Fruit fly (Drosophila melanogaster): ENCODE results near the gene Ubc7.

DNA sequence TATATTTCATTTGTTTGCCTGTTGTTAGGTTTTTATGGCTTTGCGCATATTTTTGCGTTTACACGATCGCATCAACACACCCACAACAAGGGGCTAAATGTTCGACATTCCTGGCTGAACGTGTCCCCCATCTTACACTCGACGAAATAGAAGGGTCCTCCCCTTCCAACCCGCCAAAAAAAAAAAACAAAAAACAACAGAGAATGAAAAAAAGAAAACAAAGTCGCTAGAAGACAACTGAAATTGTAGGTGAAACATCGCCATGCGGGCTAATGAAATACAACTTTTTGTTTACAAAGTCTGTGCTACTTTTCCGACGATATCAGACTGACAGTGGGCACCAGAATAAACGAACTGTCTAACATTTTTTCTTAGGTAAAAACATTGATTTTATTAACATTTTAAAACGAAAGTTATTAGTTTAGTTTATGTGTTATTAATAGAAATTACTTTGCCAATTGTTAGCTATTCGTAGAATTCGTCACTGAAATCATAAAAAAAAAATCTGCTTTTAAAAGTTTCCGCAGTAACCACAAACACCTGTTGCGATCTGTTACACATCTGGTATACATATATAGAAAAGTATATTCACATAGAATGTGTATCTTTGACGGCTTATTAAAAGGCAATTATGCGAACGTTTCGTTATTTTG is 22.8 kb upstream of the Ubc7 start:
- TF ChIP-seq CTCF (optimal IDR thresholded peaks at IDR 0.05) (no peak), CG8478 (optimal IDR thresholded peaks at IDR 0.05) (no peak)
